Fruit fly (Drosophila melanogaster): Measurements from ENCODE around the gene CG43336.

Gene CG43336

DNA sequence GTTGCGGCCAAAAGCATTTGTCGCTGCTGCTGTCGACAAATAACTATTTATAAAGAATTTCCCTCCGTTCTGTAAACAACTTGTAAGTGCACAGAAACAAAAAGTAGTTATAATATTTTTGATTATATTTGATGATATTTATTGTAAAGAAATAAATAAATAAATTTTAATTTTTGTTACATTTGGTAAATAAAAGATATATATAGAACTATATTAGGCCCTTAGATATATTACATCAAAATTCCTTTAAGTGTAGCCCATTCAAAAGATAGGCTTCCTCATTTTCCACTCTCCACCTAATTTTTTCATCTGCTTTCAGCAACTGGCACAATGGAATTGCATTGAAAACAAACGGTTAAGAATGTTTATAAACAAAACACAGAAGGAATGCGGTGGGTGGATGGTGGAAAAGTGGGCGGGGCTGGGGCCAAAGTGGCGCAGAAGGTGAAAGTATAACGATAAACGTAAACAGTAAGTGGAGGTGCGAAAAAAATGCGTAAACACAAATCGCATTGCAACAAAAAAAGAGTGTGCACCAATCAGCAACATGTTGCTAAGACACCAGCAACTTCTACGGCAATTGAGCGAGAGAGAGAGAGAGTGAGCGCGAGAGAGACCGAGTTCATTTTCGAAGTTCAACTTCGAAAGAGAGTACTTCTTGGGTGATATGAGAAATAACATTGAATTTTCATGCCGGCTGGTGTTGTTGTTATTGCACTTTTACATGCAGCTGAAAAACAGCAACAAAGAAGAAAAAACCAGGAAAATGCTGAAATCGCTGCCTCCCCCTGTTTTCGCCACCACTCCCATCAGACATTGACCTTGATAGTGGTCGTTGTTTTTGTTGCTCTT, 27.6 kb downstream of the CG43336 start (continued):
- TF ChIP-seq CG14860 (GFP tag; IDR thresholded peaks at IDR 0.05; ENCODE audit: partially characterized antibody) (no peak), CG18262 (tag; optimal IDR thresholded peaks at IDR 0.05) (peak; percentile 61), Trl (optimal IDR thresholded peaks at IDR 0.05) (peak; percentile 93 to 99), Trl (GFP tag; optimal IDR thresholded peaks at IDR 0.05) (no peak), CG14710 (tag; optimal IDR thresholded peaks at IDR 0.05) (peak; percentile 39), sna (GFP tag; IDR thresholded peaks at IDR 0.05; ENCODE audit: partially characterized antibody) (no peak), maf-S (GFP tag; optimal IDR thresholded peaks at IDR 0.05) (no peak), Hr51 (GFP tag; optimal IDR thresholded peaks at IDR 0.05) (peak in 1 of 2 experiments; percentile 7), zfh2 (GFP tag; optimal IDR thresholded peaks at IDR 0.05) (no peak), Deaf1 (tag; optimal IDR thresholded peaks at IDR 0.05) (peak; percentile 79), Hand (GFP tag; optimal IDR thresholded peaks at IDR 0.05) (no peak), Aef1 (GFP tag; IDR thresholded peaks at IDR 0.05) (no peak), fd64A (GFP tag; optimal IDR thresholded peaks at IDR 0.05) (peak; percentile 86), chinmo (GFP tag; IDR thresholded peaks at IDR 0.05; ENCODE audit: partially characterized antibody) (peak; percentile 81; the same call in 1 of the 4 replicates), unpg (GFP tag; optimal IDR thresholded peaks at IDR 0.05) (peak; percentile 36), CG15601 (tag; optimal IDR thresholded peaks at IDR 0.05) (peak; percentile 35), fu2 (GFP tag; optimal IDR thresholded peaks at IDR 0.05) (no peak), D19A (tag; optimal IDR thresholded peaks at IDR 0.05) (peak; percentile 32), CG6813 (GFP tag; optimal IDR thresholded peaks at IDR 0.05) (no peak), CG30403 (GFP tag; optimal IDR thresholded peaks at IDR 0.05) (peak; percentile 10), CG10267 (tag; optimal IDR thresholded peaks at IDR 0.05) (peak; percentile 23), CG30020 (tag; optimal IDR thresholded peaks at IDR 0.05) (no peak), CG8388 (GFP tag; optimal IDR thresholded peaks at IDR 0.05) (peak; percentile 46), CG8924 (tag; optimal IDR thresholded peaks at IDR 0.05) (peak; percentile 4), CG12391 (tag; optimal IDR thresholded peaks at IDR 0.05) (peak; percentile 28), sd (tag; optimal IDR thresholded peaks at IDR 0.05) (peak; percentile 73), gsb-n (tag; optimal IDR thresholded peaks at IDR 0.05) (peak; percentile 16), CG4328 (GFP tag; optimal IDR thresholded peaks at IDR 0.05) (no peak), dm (GFP tag; optimal IDR thresholded peaks at IDR 0.05) (no peak), CG2712 (tag; optimal IDR thresholded peaks at IDR 0.05) (peak; percentile 63), p53 (GFP tag; optimal IDR thresholded peaks at IDR 0.05) (no peak), CG4360 (GFP tag; IDR thresholded peaks at IDR 0.05) (peak; percentile 86), CG7556 (GFP tag; optimal IDR thresholded peaks at IDR 0.05) (peak; percentile 26), CG17385 (GFP tag; optimal IDR thresholded peaks at IDR 0.05) (no peak), Sox102F (GFP tag; optimal IDR thresholded peaks at IDR 0.05) (peak; percentile 20), gce (GFP tag; IDR thresholded peaks at IDR 0.05) (no peak), nmo (GFP tag; optimal IDR thresholded peaks at IDR 0.05) (peak; percentile 2), CG33213 (GFP tag; optimal IDR thresholded peaks at IDR 0.05) (no peak), Sox100B (GFP tag; optimal IDR thresholded peaks at IDR 0.05) (peak; percentile 15), CG31441 (GFP tag; IDR thresholded peaks at IDR 0.05) (peak; percentile 44; the same call in 1 of the 2 replicates), Jarid2 (GFP tag; optimal IDR thresholded peaks at IDR 0.05) (peak; percentile 10), lola (GFP tag; optimal IDR thresholded peaks at IDR 0.05) (peak in 1 of 3 experiments; percentile 37), yki (optimal IDR thresholded peaks at IDR 0.05) (peak; percentile 88), CoRest (tag; optimal IDR thresholded peaks at IDR 0.05) (peak; percentile 6), PHDP (tag; optimal IDR thresholded peaks at IDR 0.05) (peak; percentile 21), CG10979 (tag; optimal IDR thresholded peaks at IDR 0.05) (peak; percentile 50), ATbp (GFP tag; optimal IDR thresholded peaks at IDR 0.05) (peak; percentile 12), CG9437 (GFP tag; optimal IDR thresholded peaks at IDR 0.05) (peak; percentile 28)
